Worm (Caenorhabditis elegans) whole organism, late embryonic: ENCODE measurements around the gene srh-200.

Source experiments
- ceh-45 ChIP-seq: fragments of 200-800 bp; sonication (Bioruptor generic); IDR thresholded peaks from 2 replicates; pipeline ENCODE4 v1.3.6; 2022; ENCODE audit warnings: missing genetic modification reagents, missing genetic modification characterization, missing compliant biosample characterization
- elt-2 ChIP-seq: sonication (generic microtip); optimal IDR thresholded peaks from 2 replicates; lab custom pipeline; 2016; ENCODE audit warnings: missing genetic modification reagents, missing genetic modification characterization, missing compliant biosample characterization
- hlh-30 ChIP-seq: sonication (generic microtip); optimal IDR thresholded peaks from 2 replicates; lab custom pipeline; 2017; ENCODE audit warnings: antibody characterized with exemption, missing genetic modification characterization, missing compliant biosample characterization; ENCODE audit not compliant: insufficient read depth
- nfya-1 ChIP-seq: sonication (generic microtip); optimal IDR thresholded peaks from 2 replicates; lab custom pipeline; 2017; ENCODE audit warnings: missing genetic modification characterization, mild to moderate bottlenecking, missing compliant biosample characterization, antibody characterized with exemption, moderate library complexity
- rnt-1 ChIP-seq: sonication (generic microtip); optimal IDR thresholded peaks from 2 replicates; lab custom pipeline; 2016; ENCODE audit warnings: missing genetic modification characterization, missing compliant biosample characterization

- no peak for TF ChIP-seq rnt-1
- TF ChIP-seq ceh-45 (GFP tag; lab: Robert Waterston, UW), result no peak
- no peak for TF ChIP-seq nfya-1 (tag; lab: Kevin White, UChicago)
- TF ChIP-seq elt-2 (tag; lab: Kevin White, UChicago), result no peak
- TF ChIP-seq hlh-30 (tag; lab: Kevin White, UChicago), result no peak
Measured at ce11 chrV:7649963-7650362, 3.5 kb downstream of the srh-200 start.
